Fruit fly (Drosophila melanogaster) Kc167 (cell line): Measurements from ENCODE around the gene CG32365.

Source experiments
- Myc ChIP-seq: fragments of >200 bp; optimal IDR thresholded peaks from 2 replicates; lab custom pipeline; 2017; ENCODE audit warnings: missing external identifiers
- h ChIP-seq: fragments of >200 bp; optimal IDR thresholded peaks from 3 replicates; lab custom pipeline; 2018; ENCODE audit warnings: missing external identifiers
- psq ChIP-seq: fragments of >200 bp; optimal IDR thresholded peaks from 2 replicates; lab custom pipeline; 2017; ENCODE audit warnings: missing external identifiers
- ttk ChIP-seq: sonication (Bioruptor generic); optimal IDR thresholded peaks from 2 replicates; lab custom pipeline; 2017; ENCODE audit warnings: missing external identifiers

- TF ChIP-seq h (lab: Kevin White, UChicago) = no peak
- no peak for TF ChIP-seq Myc (lab: Kevin White, UChicago)
- TF ChIP-seq ttk (lab: Kevin White, UChicago) = no peak
- TF ChIP-seq psq (lab: Kevin White, UChicago) = no peak
Observed at dm6 chr3L:7858325-7859114, 10.3 kb upstream of the CG32365 start.
